Fruit fly (Drosophila melanogaster) whole organism, embryonic: Measurements from ENCODE around the gene Iyd.

Experiments
- Ada2b ChIP-seq: fragments of 200-800 bp; sonication (Bioruptor generic); IDR thresholded peaks from 2 replicates; pipeline ENCODE4 v1.3.6; 2022; ENCODE audit warnings: missing biosample characterization, missing genetic modification characterization
- Antp ChIP-seq: fragments of 200-800 bp; sonication (Bioruptor generic); optimal IDR thresholded peaks from 3 replicates; lab custom pipeline; 2016; ENCODE audit warnings: missing biosample characterization, missing genetic modification characterization
- Bteb2 ChIP-seq: fragments of 200-800 bp; sonication (Bioruptor generic); optimal IDR thresholded peaks from 2 replicates; lab custom pipeline; 2016; ENCODE audit warnings: missing biosample characterization, missing genetic modification characterization
- CG10959 ChIP-seq: fragments of 200-800 bp; sonication (Bioruptor generic); IDR thresholded peaks from 2 replicates; pipeline ENCODE4 v1.3.6; 2022; ENCODE audit warnings: missing biosample characterization, missing genetic modification characterization
- CG11456 ChIP-seq: fragments of 200-800 bp; sonication (Bioruptor generic); IDR thresholded peaks from 3 replicates; pipeline ENCODE4 v1.3.6; 2022; ENCODE audit warnings: missing biosample characterization, missing genetic modification characterization
- CG11723 ChIP-seq: fragments of 200-800 bp; sonication (Bioruptor generic); optimal IDR thresholded peaks from 2 replicates; lab custom pipeline; 2017; ENCODE audit warnings: missing biosample characterization, mild to moderate bottlenecking, missing genetic modification characterization
- CG12659 ChIP-seq: fragments of 200-800 bp; sonication (Bioruptor generic); optimal IDR thresholded peaks from 3 replicates; lab custom pipeline; 2017; ENCODE audit warnings: mild to moderate bottlenecking, missing biosample characterization, missing genetic modification reagents, missing genetic modification characterization
- CG12942 ChIP-seq: fragments of 200-800 bp; sonication (Bioruptor generic); optimal IDR thresholded peaks from 3 replicates; lab custom pipeline; 2016; ENCODE audit warnings: missing biosample characterization, missing genetic modification characterization
- CG13894 ChIP-seq: fragments of 200-800 bp; sonication (Bioruptor generic); optimal IDR thresholded peaks from 3 replicates; lab custom pipeline; 2018; ENCODE audit warnings: missing biosample characterization, mild to moderate bottlenecking, missing genetic modification characterization, moderate library complexity
- CG14667 ChIP-seq: fragments of 200-800 bp; sonication (Bioruptor generic); IDR thresholded peaks from 2 replicates; pipeline ENCODE4 v1.3.6; 2022; ENCODE audit warnings: missing biosample characterization, missing genetic modification characterization
- CG14710 ChIP-seq: fragments of 200-800 bp; sonication (Bioruptor generic); optimal IDR thresholded peaks from 3 replicates; lab custom pipeline; 2019; ENCODE audit warnings: missing biosample characterization, mild to moderate bottlenecking, missing genetic modification characterization, moderate library complexity
- CG1529 ChIP-seq: fragments of 200-800 bp; sonication (Bioruptor generic); optimal IDR thresholded peaks from 3 replicates; lab custom pipeline; 2018; ENCODE audit warnings: missing biosample characterization, missing genetic modification characterization
- CG1603 ChIP-seq: fragments of 200-800 bp; sonication (Bioruptor generic); optimal IDR thresholded peaks from 2 replicates; lab custom pipeline; 2019; ENCODE audit warnings: missing biosample characterization, mild to moderate bottlenecking, missing genetic modification characterization, moderate library complexity
- CG16815 ChIP-seq: fragments of 200-800 bp; sonication (Bioruptor generic); optimal IDR thresholded peaks from 3 replicates; lab custom pipeline; 2017; ENCODE audit warnings: missing biosample characterization, mild to moderate bottlenecking, missing genetic modification characterization
- CG17359 ChIP-seq: fragments of 200-800 bp; sonication (Bioruptor generic); optimal IDR thresholded peaks from 3 replicates; lab custom pipeline; 2018; ENCODE audit warnings: missing biosample characterization, mild to moderate bottlenecking, missing genetic modification characterization, moderate library complexity
- CG17829 ChIP-seq: fragments of 200-800 bp; optimal IDR thresholded peaks from 2 replicates; lab custom pipeline; 2019; ENCODE audit warnings: missing biosample characterization, mild to moderate bottlenecking, missing genetic modification characterization, moderate library complexity
- CG17912 ChIP-seq: fragments of 200-800 bp; sonication (Bioruptor generic); optimal IDR thresholded peaks from 2 replicates; lab custom pipeline; 2018; ENCODE audit warnings: missing biosample characterization, mild to moderate bottlenecking, missing genetic modification characterization
- CG32532 ChIP-seq: fragments of 200-800 bp; sonication (Bioruptor generic); IDR thresholded peaks from 2 replicates; pipeline ENCODE4 v1.3.6; 2022; ENCODE audit warnings: missing biosample characterization, missing genetic modification characterization
- CG32767 ChIP-seq: fragments of 200-800 bp; sonication (Bioruptor generic); IDR thresholded peaks from 2 replicates; pipeline ENCODE4 v1.3.6; 2022; ENCODE audit warnings: missing biosample characterization, missing genetic modification characterization
- CG3847 ChIP-seq: fragments of 200-800 bp; sonication (Bioruptor generic); IDR thresholded peaks from 2 replicates; pipeline ENCODE4 v1.3.6; 2022; ENCODE audit warnings: missing biosample characterization, missing genetic modification characterization
- CG4424 ChIP-seq: fragments of 200-800 bp; sonication (Bioruptor generic); optimal IDR thresholded peaks from 3 replicates; lab custom pipeline; 2016; ENCODE audit warnings: missing biosample characterization, missing genetic modification characterization
- CG4820 ChIP-seq: fragments of 200-800 bp; sonication (Bioruptor generic); optimal IDR thresholded peaks from 3 replicates; lab custom pipeline; 2016; ENCODE audit warnings: missing biosample characterization, missing genetic modification characterization
- CG5180 ChIP-seq: fragments of 200-800 bp; sonication (Bioruptor generic); optimal IDR thresholded peaks from 3 replicates; lab custom pipeline; 2017; ENCODE audit warnings: missing biosample characterization, missing genetic modification characterization, mild to moderate bottlenecking, moderate library complexity, missing genetic modification reagents
- CG5245 ChIP-seq: fragments of 200-800 bp; sonication (Bioruptor generic); optimal IDR thresholded peaks from 3 replicates; lab custom pipeline; 2016; ENCODE audit warnings: missing biosample characterization, missing genetic modification characterization
- CG6654 ChIP-seq: fragments of 200-800 bp; sonication (Bioruptor generic); optimal IDR thresholded peaks from 2 replicates; lab custom pipeline; 2017; ENCODE audit warnings: missing biosample characterization, mild to moderate bottlenecking, missing genetic modification characterization
- CG8388 ChIP-seq: fragments of 200-800 bp; sonication (Bioruptor generic); optimal IDR thresholded peaks from 2 replicates; lab custom pipeline; 2019; ENCODE audit warnings: missing biosample characterization, mild to moderate bottlenecking, missing genetic modification characterization, moderate library complexity
- Dp ChIP-seq: fragments of 200-800 bp; sonication (Bioruptor generic); optimal IDR thresholded peaks from 2 replicates; lab custom pipeline; 2018; ENCODE audit warnings: missing biosample characterization, mild to moderate bottlenecking, missing genetic modification characterization, moderate library complexity
- Fer3 ChIP-seq: fragments of 200-800 bp; sonication (Bioruptor generic); optimal IDR thresholded peaks from 2 replicates; lab custom pipeline; 2018; ENCODE audit warnings: missing biosample characterization, mild to moderate bottlenecking, missing genetic modification characterization, moderate library complexity
- H15 ChIP-seq: fragments of 200-800 bp; sonication (Bioruptor generic); IDR thresholded peaks from 3 replicates; pipeline ENCODE4 v1.3.6; 2022; ENCODE audit warnings: missing biosample characterization, missing genetic modification characterization
- H2.0 ChIP-seq: fragments of 200-800 bp; sonication (Bioruptor generic); IDR thresholded peaks from 2 replicates; pipeline ENCODE4 v1.3.6; 2022; ENCODE audit warnings: missing biosample characterization, missing genetic modification characterization
- HLHmδ ChIP-seq: fragments of 200-800 bp; sonication (Bioruptor generic); optimal IDR thresholded peaks from 2 replicates; lab custom pipeline; 2018; ENCODE audit warnings: missing biosample characterization, mild to moderate bottlenecking, missing genetic modification characterization, moderate library complexity
- HmgD ChIP-seq: fragments of 200-800 bp; sonication (Bioruptor generic); optimal IDR thresholded peaks from 3 replicates; lab custom pipeline; 2016; ENCODE audit warnings: missing biosample characterization, missing genetic modification characterization
- Hmx ChIP-seq: fragments of 200-800 bp; sonication (Bioruptor generic); optimal IDR thresholded peaks from 2 replicates; lab custom pipeline; 2016; ENCODE audit warnings: missing biosample characterization, missing genetic modification characterization
- Hr51 ChIP-seq, 2 experiments: fragments of 200-800 bp; sonication (Bioruptor generic); optimal IDR thresholded peaks; 2 replicates in 1 of 2; 3 replicates in 1 of 2; lab custom pipeline; 2016 to 2018; ENCODE audit warnings: missing biosample characterization in 2 of 2, missing genetic modification characterization in 2 of 2, mild to moderate bottlenecking in 1 of 2, moderate library complexity in 1 of 2
- Nf-YB ChIP-seq: fragments of 200-800 bp; sonication (Bioruptor generic); optimal IDR thresholded peaks from 3 replicates; lab custom pipeline; 2019; ENCODE audit warnings: missing biosample characterization, mild to moderate bottlenecking, missing genetic modification characterization, moderate library complexity
- Ssrp ChIP-seq: fragments of 200-800 bp; sonication (Bioruptor generic); optimal IDR thresholded peaks from 2 replicates; lab custom pipeline; 2018; ENCODE audit warnings: missing biosample characterization, mild to moderate bottlenecking, missing genetic modification characterization, moderate library complexity
- Stat92E ChIP-seq, 3 experiments: fragments of >200 bp in 2 of 3; fragments of 200-800 bp in 1 of 3; sonication (Bioruptor generic) in 1 of 3; optimal IDR thresholded peaks; 2 replicates each; lab custom pipeline; 2017 to 2019; ENCODE audit warnings: missing biosample characterization in 3 of 3, missing genetic modification characterization in 3 of 3, mild to moderate bottlenecking in 1 of 3, moderate library complexity in 1 of 3
- cad ChIP-seq: fragments of >200 bp; optimal IDR thresholded peaks from 2 replicates; lab custom pipeline; 2017; ENCODE audit warnings: missing biosample characterization, missing genetic modification characterization
- disco-r ChIP-seq: fragments of 200-800 bp; sonication (Bioruptor generic); optimal IDR thresholded peaks from 2 replicates; lab custom pipeline; 2016; ENCODE audit warnings: missing biosample characterization, missing genetic modification characterization
- fd96Cb ChIP-seq: fragments of 200-800 bp; sonication (Bioruptor generic); optimal IDR thresholded peaks from 2 replicates; lab custom pipeline; 2018; ENCODE audit warnings: missing biosample characterization, mild to moderate bottlenecking, missing genetic modification characterization, moderate library complexity
- grn ChIP-seq: fragments of 200-800 bp; sonication (Bioruptor generic); optimal IDR thresholded peaks from 3 replicates; lab custom pipeline; 2017; ENCODE audit warnings: missing biosample characterization, missing genetic modification characterization
- gsb-n ChIP-seq: fragments of 200-800 bp; sonication (Bioruptor generic); optimal IDR thresholded peaks from 3 replicates; lab custom pipeline; 2018; ENCODE audit warnings: missing biosample characterization, mild to moderate bottlenecking, missing genetic modification characterization
- gt ChIP-seq: fragments of 200-800 bp; sonication (Bioruptor generic); IDR thresholded peaks from 2 replicates; pipeline ENCODE4 v1.3.6; 2022; ENCODE audit warnings: missing biosample characterization, missing genetic modification characterization
- kay ChIP-seq: fragments of 200-800 bp; sonication (Bioruptor generic); optimal IDR thresholded peaks from 2 replicates; lab custom pipeline; 2016; ENCODE audit warnings: missing biosample characterization, missing genetic modification characterization
- lab ChIP-seq: fragments of 200-800 bp; sonication (Bioruptor generic); optimal IDR thresholded peaks from 3 replicates; lab custom pipeline; 2017; ENCODE audit warnings: missing biosample characterization, missing genetic modification characterization, mild to moderate bottlenecking, moderate library complexity, missing genetic modification reagents
- nom ChIP-seq: fragments of 200-800 bp; sonication (Bioruptor generic); optimal IDR thresholded peaks from 2 replicates; lab custom pipeline; 2017; ENCODE audit warnings: missing biosample characterization, missing genetic modification characterization, mild to moderate bottlenecking, moderate library complexity, missing genetic modification reagents
- pzg ChIP-seq: fragments of 200-800 bp; sonication (Bioruptor generic); optimal IDR thresholded peaks from 3 replicates; lab custom pipeline; 2018; ENCODE audit warnings: missing biosample characterization, mild to moderate bottlenecking, missing genetic modification characterization, moderate library complexity
- ttk ChIP-seq: fragments of 200-800 bp; sonication (Bioruptor generic); IDR thresholded peaks from 2 replicates; pipeline ENCODE4 v2.1.2; 2022; ENCODE audit warnings: missing biosample characterization, missing genetic modification characterization
- wdn ChIP-seq: fragments of 200-800 bp; sonication (Bioruptor generic); IDR thresholded peaks from 2 replicates; pipeline ENCODE4 v1.3.6; 2022; ENCODE audit warnings: missing biosample characterization, missing genetic modification characterization

Iyd gene

DNA sequence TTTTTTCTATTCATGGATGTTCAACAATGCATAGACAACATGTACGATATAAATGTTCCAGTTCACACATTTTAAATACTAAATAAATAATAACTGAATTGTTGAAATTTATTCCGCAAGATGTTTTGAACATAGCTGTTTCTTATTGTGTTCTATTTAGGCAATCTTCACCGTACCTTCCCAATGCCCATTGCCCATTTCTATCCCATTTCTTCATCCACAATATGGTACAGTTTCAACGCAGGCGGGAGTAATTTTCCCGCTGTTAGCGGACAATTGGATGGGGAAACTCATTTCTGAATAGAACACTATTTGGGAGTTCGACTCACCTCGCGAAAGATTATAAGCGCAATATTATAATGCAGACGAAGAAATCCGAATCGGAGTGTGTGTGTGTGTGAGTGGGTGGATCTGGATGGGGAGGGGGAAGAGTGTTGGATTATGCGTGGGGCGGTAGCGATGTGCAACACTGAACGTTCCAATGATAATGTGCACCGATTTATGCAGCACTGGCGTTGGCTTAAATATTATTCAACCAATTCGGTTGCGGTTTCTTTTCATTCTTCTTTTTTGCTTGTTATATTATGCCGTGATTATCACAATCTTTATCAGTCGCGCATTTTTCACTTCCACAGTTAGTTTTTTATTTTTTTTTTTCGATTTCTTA, 4.0 kb downstream of the Iyd start (continued):
- peak; percentile 2 for TF ChIP-seq Dp (GFP tag; lab: Kevin White, UChicago)
- TF ChIP-seq CG11456 (GFP tag; lab: Robert Waterston, UW), result peak; percentile 67; the same call in 2 of the 3 replicates
- no peak for TF ChIP-seq wdn (GFP tag; lab: Robert Waterston, UW)
- TF ChIP-seq grn, result no peak
- peak; percentile 80 for TF ChIP-seq CG3847 (GFP tag; lab: Robert Waterston, UW)
- TF ChIP-seq CG13894 (tag; lab: Kevin White, UChicago), result no peak
- TF ChIP-seq H2.0 (GFP tag; lab: Robert Waterston, UW), result peak; percentile 19; the same call in 1 of the 2 replicates
- TF ChIP-seq gsb-n (tag; lab: Kevin White, UChicago), result peak; percentile 19
- TF ChIP-seq CG4424 (GFP tag; lab: Kevin White, UChicago), result peak; percentile 51
- TF ChIP-seq fd96Cb, result no peak
- TF ChIP-seq CG17829 (tag; lab: Kevin White, UChicago), result peak; percentile 31
- TF ChIP-seq Hmx, result no peak
- peak; percentile 18 for TF ChIP-seq CG14710 (tag; lab: Kevin White, UChicago)
- peak; percentile 37; the same call in 2 of the 3 replicates for TF ChIP-seq H15
- TF ChIP-seq disco-r, result peak; percentile 18
- TF ChIP-seq HmgD (GFP tag; lab: Kevin White, UChicago), result no peak
- peak; percentile 41 for TF ChIP-seq pzg (GFP tag; lab: Kevin White, UChicago)
- no peak for TF ChIP-seq CG8388
- TF ChIP-seq nom (GFP tag; lab: Kevin White, UChicago), result peak; percentile 59
- peak; percentile 3 for TF ChIP-seq Nf-YB (GFP tag; lab: Kevin White, UChicago)
- no peak for TF ChIP-seq CG14667
- TF ChIP-seq CG6654 (GFP tag; lab: Kevin White, UChicago), result peak; percentile 14
- TF ChIP-seq CG5180 (GFP tag; lab: Kevin White, UChicago), result peak; percentile 26
- peak; percentile 43 for TF ChIP-seq kay (GFP tag; lab: Kevin White, UChicago)
- peak; percentile 37 for TF ChIP-seq CG16815
- peak; percentile 39 for TF ChIP-seq CG4820
- TF ChIP-seq cad, result no peak
- TF ChIP-seq Ssrp (tag; lab: Kevin White, UChicago), result no peak
- TF ChIP-seq Bteb2, result no peak
- TF ChIP-seq Ada2b (GFP tag; lab: Robert Waterston, UW), result no peak
- no peak for TF ChIP-seq gt (GFP tag; lab: Robert Waterston, UW)
- TF ChIP-seq CG5245, result peak; percentile 29
- TF ChIP-seq CG10959 (GFP tag; lab: Robert Waterston, UW), result no peak
- peak; percentile 63 for TF ChIP-seq Antp (GFP tag; lab: Kevin White, UChicago)
- TF ChIP-seq Stat92E (GFP tag; optimal IDR thresholded peaks at IDR 0.05; lab: Kevin White, UChicago), result no peak
- TF ChIP-seq CG1529, result peak; percentile 3
- peak; percentile 33 for TF ChIP-seq HLHmδ (GFP tag; lab: Kevin White, UChicago)
- TF ChIP-seq CG32532 (GFP tag; lab: Robert Waterston, UW), result 0 out of 2 replicates have a peak, but pooled peaks have one; percentile 43
- TF ChIP-seq ttk, result no peak
- peak in 1 of 2 experiments; percentile 66 for TF ChIP-seq Hr51 (GFP tag; optimal IDR thresholded peaks at IDR 0.05; lab: Kevin White, UChicago)
- TF ChIP-seq CG17359, result peak; percentile 30
- peak; percentile 32 for TF ChIP-seq CG1603
- peak; percentile 80 for TF ChIP-seq lab
- peak; percentile 39 for TF ChIP-seq CG12942 (GFP tag; lab: Kevin White, UChicago)
- peak; percentile 2 for TF ChIP-seq CG11723 (GFP tag; lab: Kevin White, UChicago)
- no peak for TF ChIP-seq CG32767
- peak; percentile 24 for TF ChIP-seq Fer3 (tag; lab: Kevin White, UChicago)
- TF ChIP-seq CG12659 (GFP tag; lab: Kevin White, UChicago), result peak; percentile 61
- peak; percentile 4 for TF ChIP-seq CG17912 (GFP tag; lab: Kevin White, UChicago)
